Worm (Caenorhabditis elegans): ENCODE data around the gene C02B4.3.
"Not testable (repeated sequence)": the region's sequence is repeated elsewhere in the genome, so short reads cannot be mapped to it uniquely, and the experiment has no call there.

Gene C02B4.3

ce11 chrX:12613451-12613850 lies 46.2 kb downstream of the C02B4.3 start, which contains the start of gene R09A8.1:
Gene R09A8.1 (plus strand): TSS chrX:12613751.
- TF ChIP-seq pes-1 (GFP tag; IDR thresholded peaks at IDR 0.05); hmg-4 (GFP tag; optimal IDR thresholded peaks at IDR 0.05); B0310.2 (tag; optimal IDR thresholded peaks at IDR 0.05): not testable (repeated sequence)

Data from whole organism, early embryonic.